Worm (Caenorhabditis elegans): ENCODE results near the gene srlf-33.

- TF ChIP-seq nhr-12 (tag; optimal IDR thresholded peaks at IDR 0.05), result no peak
- TF ChIP-seq mab-5 (tag; optimal IDR thresholded peaks at IDR 0.05), result no peak
Measured at ce11 chrIV:11914837-11915737, 10.2 kb downstream of the srlf-33 start, which contains the start of gene fat-6.
